Worm (Caenorhabditis elegans) whole organism, late embryonic: ENCODE results near the gene C40C9.3.

ENCODE experiments used
- ama-1 ChIP-seq: fragments of 150-350 bp; optimal IDR thresholded peaks from 2 replicates; lab custom pipeline; 2014
- elt-2 ChIP-seq: sonication (generic microtip); optimal IDR thresholded peaks from 2 replicates; lab custom pipeline; 2016; ENCODE audit warnings: missing genetic modification reagents, missing genetic modification characterization, missing compliant biosample characterization
- ets-4 ChIP-seq: sonication (generic microtip); optimal IDR thresholded peaks from 2 replicates; lab custom pipeline; 2016; ENCODE audit warnings: missing genetic modification characterization, missing compliant biosample characterization
- lim-6 ChIP-seq: sonication (generic microtip); optimal IDR thresholded peaks from 2 replicates; lab custom pipeline; 2016; ENCODE audit warnings: missing genetic modification characterization, missing compliant biosample characterization
- pha-2 ChIP-seq: sonication (generic microtip); optimal IDR thresholded peaks from 2 replicates; lab custom pipeline; 2017; ENCODE audit warnings: mild to moderate bottlenecking, missing genetic modification characterization, missing compliant biosample characterization
- pqm-1 ChIP-seq: sonication (generic microtip); optimal IDR thresholded peaks from 2 replicates; lab custom pipeline; 2016; ENCODE audit warnings: missing genetic modification characterization, missing compliant biosample characterization
- rnt-1 ChIP-seq: sonication (generic microtip); optimal IDR thresholded peaks from 2 replicates; lab custom pipeline; 2016; ENCODE audit warnings: missing genetic modification characterization, missing compliant biosample characterization
- sox-4 ChIP-seq: sonication (generic microtip); optimal IDR thresholded peaks from 2 replicates; lab custom pipeline; 2017; ENCODE audit warnings: mild to moderate bottlenecking, missing genetic modification characterization, inconsistent platforms, missing compliant biosample characterization

ce11 chrX:13598021-13598499 is 49.3 kb upstream of the C40C9.3 start, which contains the start of gene bra-1:
- TF ChIP-seq sox-4 (tag; lab: Kevin White, UChicago) (no peak), lim-6 (tag; lab: Kevin White, UChicago) (peak; percentile 64), rnt-1 (tag; lab: Kevin White, UChicago) (no peak), ets-4 (tag; lab: Kevin White, UChicago) (no peak), ama-1 (lab: Kevin White, UChicago) (no peak), pha-2 (no peak), elt-2 (no peak), pqm-1 (tag; lab: Kevin White, UChicago) (no peak)
